Worm (Caenorhabditis elegans): ENCODE results near the gene egl-45.

The egl-45 gene

DNA sequence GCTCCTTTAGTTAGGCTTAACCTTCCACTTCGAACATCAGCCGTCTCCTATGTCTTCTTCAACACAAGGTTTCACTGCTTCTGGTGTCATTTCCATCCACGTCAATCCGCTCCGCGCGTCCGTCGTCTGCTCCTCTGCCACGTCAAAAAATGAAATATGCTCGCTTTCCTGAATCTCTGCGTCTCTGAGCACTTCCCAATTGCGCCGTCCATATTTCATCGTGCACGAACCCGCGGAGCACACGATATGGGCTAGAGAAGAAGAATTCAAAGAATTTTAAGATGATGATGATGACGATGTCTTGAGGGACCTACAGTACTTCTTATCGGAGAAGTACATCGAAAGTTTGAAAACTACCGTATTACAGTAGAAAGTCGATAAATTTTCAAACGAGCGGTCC is 35.5 kb downstream of the egl-45 start:
- no peak for TF ChIP-seq ceh-9 (tag; optimal IDR thresholded peaks at IDR 0.05)
- no peak for TF ChIP-seq skn-1 (tag; optimal IDR thresholded peaks at IDR 0.05)
- TF ChIP-seq egl-5 (tag; optimal IDR thresholded peaks at IDR 0.05), result no peak
- TF ChIP-seq nfya-1 (tag; optimal IDR thresholded peaks at IDR 0.05; ENCODE audit: insufficient read depth), result peak; percentile 20

DNA sequence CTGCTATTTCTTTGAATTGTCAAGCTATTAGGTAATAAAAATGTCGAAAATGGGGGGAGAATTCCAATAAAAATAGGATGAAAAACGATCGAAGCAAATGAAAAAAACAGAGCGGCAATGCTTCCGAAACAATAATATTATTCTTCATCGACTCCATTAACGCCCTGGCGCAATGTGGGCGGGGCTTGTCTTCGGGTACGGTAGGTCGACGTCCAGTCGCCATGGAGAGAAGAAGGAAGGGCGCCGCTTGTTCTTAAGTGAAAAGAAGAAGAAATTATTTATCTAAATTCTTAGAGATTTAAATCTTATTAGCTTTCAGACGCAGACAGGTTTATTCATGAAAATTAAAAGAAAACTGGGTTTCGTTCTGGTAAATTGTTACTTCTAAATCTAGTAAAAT is 36.2 kb downstream of the egl-45 start:
- TF ChIP-seq R02D3.7 (tag; optimal IDR thresholded peaks at IDR 0.05) (no peak), nfya-1 (tag; optimal IDR thresholded peaks at IDR 0.05; ENCODE audit: insufficient read depth) (peak; percentile 97), nhr-43 (tag; optimal IDR thresholded peaks at IDR 0.05; ENCODE audit: poor library complexity, severe bottlenecking) (no peak)

DNA sequence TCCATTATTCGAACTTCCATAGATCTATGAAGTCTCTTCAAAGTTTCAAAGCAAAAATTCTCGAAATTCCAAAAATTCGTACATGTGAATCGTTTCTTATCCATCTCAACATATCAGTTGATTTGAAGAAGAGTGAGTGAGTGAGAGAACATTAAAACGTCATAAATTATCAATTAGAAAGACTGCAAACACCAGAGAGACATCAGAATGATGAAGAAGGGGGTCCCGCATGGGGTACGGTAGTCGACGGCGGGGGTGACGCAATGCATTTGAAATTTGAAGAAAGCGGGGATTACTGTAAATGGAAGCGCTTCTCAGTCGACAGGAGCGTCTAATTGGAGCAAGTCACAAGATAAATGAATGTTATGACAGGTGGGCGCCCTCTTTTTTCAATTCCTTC is 37.9 kb downstream of the egl-45 start:
- TF ChIP-seq ztf-4 (tag; optimal IDR thresholded peaks at IDR 0.05) (no peak), nfya-1 (tag; optimal IDR thresholded peaks at IDR 0.05; ENCODE audit: insufficient read depth) (peak; percentile 65)

DNA sequence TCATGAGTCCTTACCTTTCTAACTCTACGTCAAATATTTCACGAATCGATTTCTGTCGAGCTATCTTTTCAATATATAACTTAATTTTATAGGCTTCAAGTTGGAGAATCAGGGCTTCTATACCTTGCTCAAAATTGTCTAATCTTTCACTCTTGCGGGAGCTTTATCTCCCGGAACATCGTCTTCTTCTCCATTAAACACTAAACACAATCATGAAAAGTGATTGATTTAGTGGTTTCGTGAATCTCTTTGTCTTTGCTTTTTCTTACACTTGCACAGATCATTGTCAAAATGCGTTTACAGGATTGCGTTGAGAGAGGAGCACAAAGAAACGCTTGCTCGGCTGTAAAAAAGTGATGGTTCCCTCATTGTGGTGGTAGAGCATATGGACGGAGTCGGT is 40.0 kb downstream of the egl-45 start:
- no peak for TF ChIP-seq elt-1 (tag; optimal IDR thresholded peaks at IDR 0.05)
- no peak for TF ChIP-seq snpc-4 (tag; optimal IDR thresholded peaks at IDR 0.05)
- TF ChIP-seq nhr-43 (tag; optimal IDR thresholded peaks at IDR 0.05; ENCODE audit: poor library complexity, severe bottlenecking), result no peak
- no peak for TF ChIP-seq eor-1 (tag; optimal IDR thresholded peaks at IDR 0.05)
- TF ChIP-seq ztf-4 (tag; optimal IDR thresholded peaks at IDR 0.05), result no peak
- no peak for TF ChIP-seq pqm-1 (tag; optimal IDR thresholded peaks at IDR 0.05)
- no peak for TF ChIP-seq elt-2 (tag; optimal IDR thresholded peaks at IDR 0.05)
- no peak for TF ChIP-seq nhr-237 (tag; optimal IDR thresholded peaks at IDR 0.05)
- TF ChIP-seq nhr-76 (tag; optimal IDR thresholded peaks at IDR 0.05), result no peak

DNA sequence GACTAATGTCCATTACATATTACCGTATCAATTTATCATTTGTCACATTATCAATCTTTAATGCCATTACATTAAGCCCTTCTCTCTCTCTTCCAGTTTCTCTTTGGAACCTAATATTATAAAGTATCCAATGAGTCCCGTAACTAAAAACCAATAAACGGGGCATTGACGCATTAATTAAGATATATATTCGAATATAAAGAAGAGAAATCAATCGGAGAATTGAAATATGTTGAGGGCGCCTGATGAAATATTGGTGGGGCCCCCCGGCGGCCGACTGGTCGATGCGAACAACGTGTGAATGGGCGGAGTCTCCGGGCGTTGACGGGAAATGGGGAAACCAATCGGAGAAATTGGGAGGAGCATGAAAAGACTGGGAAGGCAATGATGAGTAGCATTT is 44.2 kb downstream of the egl-45 start:
- TF ChIP-seq nhr-28 (tag; optimal IDR thresholded peaks at IDR 0.05) (no peak), nhr-11 (tag; optimal IDR thresholded peaks at IDR 0.05) (no peak), jun-1 (tag; optimal IDR thresholded peaks at IDR 0.05) (no peak), nhr-67 (tag; optimal IDR thresholded peaks at IDR 0.05) (no peak), aly-2 (tag; optimal IDR thresholded peaks at IDR 0.05) (no peak), unc-62 (GFP tag; optimal IDR thresholded peaks at IDR 0.05) (peak; percentile 24), mml-1 (tag; optimal IDR thresholded peaks at IDR 0.05) (no peak), nhr-77 (tag; optimal IDR thresholded peaks at IDR 0.05) (no peak), pqm-1 (tag; optimal IDR thresholded peaks at IDR 0.05) (no peak), ceh-82 (tag; optimal IDR thresholded peaks at IDR 0.05) (no peak), nhr-43 (tag; optimal IDR thresholded peaks at IDR 0.05; ENCODE audit: poor library complexity, severe bottlenecking) (no peak), ztf-4 (tag; optimal IDR thresholded peaks at IDR 0.05) (no peak), pha-4 (tag; optimal IDR thresholded peaks at IDR 0.05) (no peak), fos-1 (tag; optimal IDR thresholded peaks at IDR 0.05) (no peak), ceh-9 (tag; optimal IDR thresholded peaks at IDR 0.05) (no peak), elt-3 (tag; optimal IDR thresholded peaks at IDR 0.05) (no peak), nhr-76 (tag; optimal IDR thresholded peaks at IDR 0.05) (no peak), ceh-28 (tag; optimal IDR thresholded peaks at IDR 0.05) (no peak), nhr-25 (tag; optimal IDR thresholded peaks at IDR 0.05) (no peak), daf-12 (tag; optimal IDR thresholded peaks at IDR 0.05) (no peak), nfya-1 (tag; optimal IDR thresholded peaks at IDR 0.05; ENCODE audit: insufficient read depth) (peak; percentile 94), lin-15B (tag; optimal IDR thresholded peaks at IDR 0.05) (no peak), sea-2 (GFP tag; optimal IDR thresholded peaks at IDR 0.05) (no peak), hmg-11 (tag; optimal IDR thresholded peaks at IDR 0.05) (no peak), lsy-12 (tag; optimal IDR thresholded peaks at IDR 0.05) (peak; percentile 9), egl-5 (tag; optimal IDR thresholded peaks at IDR 0.05) (peak; percentile 83), snpc-4 (tag; optimal IDR thresholded peaks at IDR 0.05) (no peak), unc-39 (tag; optimal IDR thresholded peaks at IDR 0.05) (no peak), lin-39 (tag; optimal IDR thresholded peaks at IDR 0.05) (peak; percentile 32), nhr-23 (tag; optimal IDR thresholded peaks at IDR 0.05) (no peak)

Data from whole organism, L3 larva.